Worm (Caenorhabditis elegans) whole organism, young adult: Measurements from ENCODE around the gene D2023.6.

Experiments
- B0261.1 ChIP-seq: sonication (generic microtip); optimal IDR thresholded peaks from 2 replicates; lab custom pipeline; 2016; ENCODE audit warnings: mild to moderate bottlenecking, missing genetic modification characterization, moderate library complexity, missing compliant biosample characterization
- B0336.3 ChIP-seq: fragments of 200-800 bp; sonication (Bioruptor generic); IDR thresholded peaks from 2 replicates; pipeline ENCODE4 v1.3.6; 2022; ENCODE audit warnings: missing genetic modification characterization, missing compliant biosample characterization
- C06A6.2 ChIP-seq: fragments of 200-800 bp; sonication (Bioruptor generic); conservative IDR thresholded peaks from 2 replicates; pipeline ENCODE4 v1.3.6; 2022; ENCODE audit warnings: missing genetic modification characterization, missing compliant biosample characterization
- F22D6.2 ChIP-seq: sonication (generic microtip); optimal IDR thresholded peaks from 2 replicates; lab custom pipeline; 2016; ENCODE audit warnings: mild to moderate bottlenecking, missing genetic modification characterization, missing compliant biosample characterization
- F33H1.4 ChIP-seq: fragments of 200-800 bp; sonication (Bioruptor generic); IDR thresholded peaks from 2 replicates; pipeline ENCODE4 v1.3.6; 2022; ENCODE audit warnings: missing genetic modification reagents, missing genetic modification characterization, missing compliant biosample characterization
- F37B4.10 ChIP-seq: fragments of 200-800 bp; sonication (Bioruptor generic); IDR thresholded peaks from 2 replicates; pipeline ENCODE4 v1.3.6; 2022; ENCODE audit warnings: missing genetic modification characterization, missing compliant biosample characterization
- F57A8.1 ChIP-seq: fragments of 200-800 bp; sonication (Bioruptor generic); optimal IDR thresholded peaks from 2 replicates; lab custom pipeline; 2018; ENCODE audit warnings: mild to moderate bottlenecking, missing genetic modification characterization, moderate library complexity, missing compliant biosample characterization
- F57C9.4 ChIP-seq: sonication (generic microtip); optimal IDR thresholded peaks from 2 replicates; lab custom pipeline; 2017; ENCODE audit warnings: mild to moderate bottlenecking, missing genetic modification characterization, missing compliant biosample characterization
- K11D2.4 ChIP-seq: fragments of 200-800 bp; sonication (Bioruptor generic); IDR thresholded peaks from 2 replicates; pipeline ENCODE4 v1.3.6; 2022; ENCODE audit warnings: missing genetic modification reagents, missing genetic modification characterization, missing compliant biosample characterization
- Y53G8AR.9 ChIP-seq: fragments of 200-800 bp; sonication (Bioruptor generic); conservative IDR thresholded peaks from 2 replicates; pipeline ENCODE4 v1.3.6; 2022; ENCODE audit warnings: missing genetic modification reagents, missing genetic modification characterization, missing compliant biosample characterization
- Y56A3A.18 ChIP-seq: fragments of 200-800 bp; sonication (Bioruptor generic); IDR thresholded peaks from 2 replicates; pipeline ENCODE4 v1.3.6; 2022; ENCODE audit warnings: missing genetic modification reagents, missing genetic modification characterization, missing compliant biosample characterization
- aptf-2 ChIP-seq: fragments of 200-800 bp; sonication (Bioruptor generic); conservative IDR thresholded peaks from 2 replicates; pipeline ENCODE4 v1.3.6; 2022; ENCODE audit warnings: missing genetic modification reagents, missing genetic modification characterization, missing compliant biosample characterization
- attf-6 ChIP-seq: fragments of 200-800 bp; sonication (Bioruptor generic); IDR thresholded peaks from 2 replicates; pipeline ENCODE4 v1.3.6; 2022; ENCODE audit warnings: missing genetic modification reagents, missing genetic modification characterization, missing compliant biosample characterization
- bed-1 ChIP-seq: fragments of 200-800 bp; sonication (Bioruptor generic); IDR thresholded peaks from 2 replicates; pipeline ENCODE4 v1.3.6; 2022; ENCODE audit warnings: missing genetic modification reagents, missing genetic modification characterization, missing compliant biosample characterization
- bed-2 ChIP-seq: fragments of 200-800 bp; sonication (Bioruptor generic); IDR thresholded peaks from 2 replicates; pipeline ENCODE4 v1.3.6; 2022; ENCODE audit warnings: missing genetic modification reagents, missing genetic modification characterization, missing compliant biosample characterization
- cebp-1 ChIP-seq, 2 experiments: fragments of 200-800 bp in 1 of 2; sonication (Bioruptor generic) in 1 of 2; sonication (generic microtip) in 1 of 2; IDR thresholded peaks in 1 of 2; optimal IDR thresholded peaks in 1 of 2; 2 replicates each; pipeline versions ENCODE4 v1.3.6 to Lab custom; 2017 to 2022; ENCODE audit warnings: missing compliant biosample characterization in 2 of 2, missing genetic modification characterization in 2 of 2, mild to moderate bottlenecking in 1 of 2, missing genetic modification reagents in 1 of 2, moderate library complexity in 1 of 2
- ceh-100 ChIP-seq: fragments of 200-800 bp; sonication (Bioruptor generic); IDR thresholded peaks from 2 replicates; pipeline ENCODE4 v1.3.6; 2022; ENCODE audit warnings: missing genetic modification reagents, missing genetic modification characterization, missing compliant biosample characterization
- ceh-27 ChIP-seq: fragments of 200-800 bp; sonication (Bioruptor generic); optimal IDR thresholded peaks from 2 replicates; lab custom pipeline; 2018; ENCODE audit warnings: mild to moderate bottlenecking, missing genetic modification characterization, moderate library complexity, missing compliant biosample characterization
- dpl-1 ChIP-seq: fragments of 150-350 bp; optimal IDR thresholded peaks from 2 replicates; lab custom pipeline; 2014; ENCODE audit warnings: missing biosample characterization, missing genetic modification reagents, missing genetic modification characterization
- egl-44 ChIP-seq: fragments of 200-800 bp; sonication (Bioruptor generic); IDR thresholded peaks from 2 replicates; pipeline ENCODE4 v1.3.6; 2022; ENCODE audit warnings: missing genetic modification reagents, missing genetic modification characterization, missing compliant biosample characterization
- ekl-4 ChIP-seq: fragments of 200-800 bp; sonication (Bioruptor generic); IDR thresholded peaks from 2 replicates; pipeline ENCODE4 v1.3.6; 2022; ENCODE audit warnings: missing genetic modification reagents, missing genetic modification characterization, missing compliant biosample characterization
- ets-4 ChIP-seq: fragments of 200-800 bp; sonication (Bioruptor generic); optimal IDR thresholded peaks from 2 replicates; lab custom pipeline; 2018; ENCODE audit warnings: mild to moderate bottlenecking, missing genetic modification characterization, missing compliant biosample characterization
- fkh-3 ChIP-seq: sonication (generic microtip); optimal IDR thresholded peaks from 2 replicates; lab custom pipeline; 2016; ENCODE audit warnings: mild to moderate bottlenecking, missing genetic modification characterization, missing compliant biosample characterization
- gei-17 ChIP-seq: fragments of 200-800 bp; sonication (Bioruptor generic); optimal IDR thresholded peaks from 2 replicates; lab custom pipeline; 2018; ENCODE audit warnings: mild to moderate bottlenecking, missing genetic modification characterization, missing compliant biosample characterization
- hmg-1.2 ChIP-seq: fragments of 200-800 bp; sonication (Bioruptor generic); IDR thresholded peaks from 2 replicates; pipeline ENCODE4 v1.3.6; 2022; ENCODE audit warnings: missing genetic modification reagents, missing genetic modification characterization, missing compliant biosample characterization
- hsf-1 ChIP-seq: fragments of 200-800 bp; sonication (Bioruptor generic); IDR thresholded peaks from 2 replicates; pipeline ENCODE4 v1.3.6; 2022; ENCODE audit warnings: missing genetic modification reagents, missing genetic modification characterization, missing compliant biosample characterization
- lin-35 ChIP-seq, 3 experiments: fragments of 150-350 bp in 2 of 3; sonication (generic microtip) in 1 of 3; optimal IDR thresholded peaks; 2 replicates each; lab custom pipeline; 2014 to 2018; ENCODE audit warnings: missing biosample characterization in 3 of 3, missing genetic modification characterization in 3 of 3, missing genetic modification reagents in 3 of 3
- madf-6 ChIP-seq: fragments of 200-800 bp; sonication (Bioruptor generic); IDR thresholded peaks from 2 replicates; pipeline ENCODE4 v1.3.6; 2022; ENCODE audit warnings: missing genetic modification reagents, missing genetic modification characterization, missing compliant biosample characterization
- madf-8 ChIP-seq: fragments of 200-800 bp; sonication (Bioruptor generic); conservative IDR thresholded peaks from 2 replicates; pipeline ENCODE4 v1.3.6; 2022; ENCODE audit warnings: missing genetic modification reagents, missing genetic modification characterization, missing compliant biosample characterization
- mcd-1 ChIP-seq: fragments of 200-800 bp; sonication (Bioruptor generic); IDR thresholded peaks from 2 replicates; pipeline ENCODE4 v1.3.6; 2022; ENCODE audit warnings: missing genetic modification reagents, missing genetic modification characterization, missing compliant biosample characterization
- mel-28 ChIP-seq: sonication (generic microtip); optimal IDR thresholded peaks from 2 replicates; lab custom pipeline; 2016; ENCODE audit warnings: borderline replicate concordance, mild to moderate bottlenecking, missing genetic modification characterization, missing compliant biosample characterization
- nfyb-1 ChIP-seq: fragments of 200-800 bp; sonication (Bioruptor generic); IDR thresholded peaks from 2 replicates; pipeline ENCODE4 v1.3.6; 2022; ENCODE audit warnings: missing genetic modification reagents, missing genetic modification characterization, missing compliant biosample characterization
- nhr-80 ChIP-seq: sonication (generic microtip); optimal IDR thresholded peaks from 2 replicates; lab custom pipeline; 2016; ENCODE audit warnings: missing genetic modification characterization, missing compliant biosample characterization
- rpc-1 ChIP-seq, 2 experiments: fragments of 150-350 bp in 1 of 2; sonication (generic microtip) in 1 of 2; optimal IDR thresholded peaks; 2 replicates each; lab custom pipeline; 2014 to 2018; ENCODE audit warnings: missing biosample characterization in 1 of 2, missing genetic modification characterization in 1 of 2, missing genetic modification reagents in 1 of 2, missing genotype in 1 of 2
- sea-2 ChIP-seq: fragments of 200-800 bp; sonication (Bioruptor generic); IDR thresholded peaks from 2 replicates; pipeline ENCODE4 v1.3.6; 2022; ENCODE audit warnings: missing genetic modification characterization, missing compliant biosample characterization
- unc-130 ChIP-seq: sonication (generic microtip); optimal IDR thresholded peaks from 2 replicates; lab custom pipeline; 2016; ENCODE audit warnings: missing genetic modification reagents, missing genetic modification characterization, missing compliant biosample characterization
- xnd-1 ChIP-seq: sonication (generic microtip); optimal IDR thresholded peaks from 2 replicates; lab custom pipeline; 2016; ENCODE audit warnings: missing genotype, missing genetic modification reagents, missing genetic modification characterization, missing compliant biosample characterization
- ztf-25 ChIP-seq: fragments of 200-800 bp; sonication (Bioruptor generic); IDR thresholded peaks from 2 replicates; pipeline ENCODE4 v1.3.6; 2022; ENCODE audit warnings: missing genetic modification reagents, missing genetic modification characterization, missing compliant biosample characterization
- ztf-28 ChIP-seq: fragments of 200-800 bp; sonication (Bioruptor generic); IDR thresholded peaks from 2 replicates; pipeline ENCODE4 v1.3.6; 2022; ENCODE audit warnings: missing genetic modification reagents, missing genetic modification characterization, missing compliant biosample characterization
- ztf-3 ChIP-seq: fragments of 200-800 bp; sonication (Bioruptor generic); optimal IDR thresholded peaks from 2 replicates; lab custom pipeline; 2018; ENCODE audit warnings: mild to moderate bottlenecking, missing genetic modification characterization, missing compliant biosample characterization

D2023.6 gene

DNA sequence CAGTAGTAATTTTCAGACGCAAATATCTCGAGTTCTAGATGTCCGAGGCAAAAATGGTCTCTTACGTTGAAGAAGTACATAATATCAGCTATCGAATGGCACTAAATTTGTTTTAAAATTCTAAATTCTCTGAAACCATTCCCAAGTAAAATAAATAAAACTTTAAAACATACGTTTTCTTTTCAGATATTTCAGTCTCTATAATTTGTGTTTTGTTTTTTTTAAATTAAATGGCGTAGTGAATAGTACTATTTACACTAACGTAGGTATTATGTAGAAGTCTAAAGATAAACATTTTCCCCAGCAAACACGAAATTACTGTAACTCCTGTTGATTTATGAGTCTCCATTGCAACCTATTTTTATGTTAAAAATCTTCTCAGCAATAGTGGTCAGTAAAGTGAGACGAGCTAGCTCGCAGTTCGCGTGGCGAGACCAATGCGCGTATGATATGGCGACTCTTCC lies 9.9 kb upstream of the D2023.6 start (continued):
- TF ChIP-seq nfyb-1 = peak; percentile 83
- no peak for TF ChIP-seq F57A8.1
- TF ChIP-seq Y56A3A.18 (GFP tag; lab: Robert Waterston, UW) = peak; percentile 91
- TF ChIP-seq attf-6 = no peak
- TF ChIP-seq mel-28 (tag; lab: Kevin White, UChicago) = no peak
- TF ChIP-seq rpc-1 (optimal IDR thresholded peaks at IDR 0.05; lab: Kevin White, UChicago) = no peak
- TF ChIP-seq rpc-1 (tag; optimal IDR thresholded peaks at IDR 0.05; lab: Kevin White, UChicago) = no peak
- no peak for TF ChIP-seq F37B4.10 (GFP tag; lab: Robert Waterston, UW)
- TF ChIP-seq ceh-27 (GFP tag; lab: Kevin White, UChicago) = no peak
- no peak for TF ChIP-seq ceh-100
- TF ChIP-seq F33H1.4 (GFP tag; lab: Robert Waterston, UW) = no peak
- peak; percentile 59 for TF ChIP-seq madf-6 (GFP tag; lab: Robert Waterston, UW)
- no peak for TF ChIP-seq sea-2 (GFP tag; lab: Robert Waterston, UW)
- no peak for TF ChIP-seq ztf-28 (GFP tag; lab: Robert Waterston, UW)
- TF ChIP-seq F22D6.2 = no peak
- peak; percentile 43; the same call in 1 of the 2 replicates for TF ChIP-seq cebp-1 (GFP tag; IDR thresholded peaks at IDR 0.05; lab: Robert Waterston, UW)
- TF ChIP-seq cebp-1 (tag; optimal IDR thresholded peaks at IDR 0.05; lab: Kevin White, UChicago) = peak; percentile 30
- no peak for TF ChIP-seq hsf-1
- TF ChIP-seq unc-130 (GFP tag; lab: Kevin White, UChicago) = no peak
- TF ChIP-seq dpl-1 (GFP tag; lab: Kevin White, UChicago) = no peak
- TF ChIP-seq B0336.3 (GFP tag; lab: Robert Waterston, UW) = no peak
- peak; percentile 78 for TF ChIP-seq egl-44 (GFP tag; lab: Robert Waterston, UW)
- no peak for TF ChIP-seq bed-1 (GFP tag; lab: Robert Waterston, UW)
- no peak for TF ChIP-seq B0261.1 (tag; lab: Kevin White, UChicago)
- TF ChIP-seq mcd-1 (GFP tag; lab: Robert Waterston, UW) = no peak
- no peak for TF ChIP-seq gei-17 (GFP tag; lab: Kevin White, UChicago)
- TF ChIP-seq ets-4 (GFP tag; lab: Kevin White, UChicago) = no peak
- TF ChIP-seq ztf-3 (GFP tag; lab: Kevin White, UChicago) = no peak
- peak; percentile 29; the same call in 1 of the 2 replicates for TF ChIP-seq ekl-4
- TF ChIP-seq fkh-3 (tag; lab: Kevin White, UChicago) = no peak
- TF ChIP-seq aptf-2 (GFP tag; lab: Robert Waterston, UW) = no peak
- TF ChIP-seq xnd-1 (tag; lab: Kevin White, UChicago) = no peak
- no peak for TF ChIP-seq lin-35 (GFP tag; optimal IDR thresholded peaks at IDR 0.05; lab: Kevin White, UChicago)
- TF ChIP-seq, all 124 proteins: peak for 16

- TF ChIP-seq ekl-4 (peak; percentile 37; the same call in 1 of the 2 replicates), Y53G8AR.9 (GFP tag; lab: Robert Waterston, UW) (0 out of 2 replicates have a peak, but pooled peaks have one; percentile 40), ztf-25 (no peak), nhr-80 (tag; lab: Kevin White, UChicago) (no peak), madf-8 (no peak), F57C9.4 (tag; lab: Kevin White, UChicago) (no peak), C06A6.2 (GFP tag; lab: Robert Waterston, UW) (0 out of 2 replicates have a peak, but pooled peaks have one; percentile 10), bed-2 (no peak), hmg-1.2 (GFP tag; lab: Robert Waterston, UW) (0 out of 2 replicates have a peak, but pooled peaks have one; percentile 3), nfyb-1 (peak; percentile 50), K11D2.4 (GFP tag; lab: Robert Waterston, UW) (no peak)
These were observed 9.1 kb upstream of the D2023.6 start for ce11 chrV:11818064-11818463.
